Worm (Caenorhabditis elegans): Measurements from ENCODE around the gene pals-29.

- TF ChIP-seq lin-15B (tag; optimal IDR thresholded peaks at IDR 0.05) (no peak), elt-1 (tag; optimal IDR thresholded peaks at IDR 0.05) (no peak), fkh-10 (GFP tag; optimal IDR thresholded peaks at IDR 0.05) (no peak), unc-39 (tag; optimal IDR thresholded peaks at IDR 0.05) (no peak), elt-2 (tag; optimal IDR thresholded peaks at IDR 0.05) (no peak), ztf-11 (tag; optimal IDR thresholded peaks at IDR 0.05) (no peak), ama-1 (optimal IDR thresholded peaks at IDR 0.05) (no peak), mdl-1 (tag; optimal IDR thresholded peaks at IDR 0.05) (no peak), unc-62 (GFP tag; optimal IDR thresholded peaks at IDR 0.05) (no peak)
Observed at ce11 chrIV:14530031-14530430, 12.4 kb downstream of the pals-29 start.

Data from whole organism, L3 larva.